Fruit fly (Drosophila melanogaster) whole organism, prepupa: ENCODE results near the gene Acp98AB.

Experiments used
- Blimp-1 ChIP-seq: fragments of 200-800 bp; sonication (Bioruptor generic); optimal IDR thresholded peaks from 3 replicates; lab custom pipeline; 2017; ENCODE audit warnings: missing biosample characterization, missing genetic modification characterization, mild to moderate bottlenecking, moderate library complexity, missing genetic modification reagents
- CG11902 ChIP-seq: fragments of 200-800 bp; sonication (Bioruptor generic); optimal IDR thresholded peaks from 3 replicates; lab custom pipeline; 2016; ENCODE audit warnings: missing biosample characterization, missing genetic modification characterization
- CG15336 ChIP-seq: fragments of 200-800 bp; sonication (Bioruptor generic); IDR thresholded peaks from 2 replicates; pipeline ENCODE4 v1.3.6; 2022; ENCODE audit warnings: missing biosample characterization, missing genetic modification characterization
- CG1621 ChIP-seq: fragments of 200-800 bp; sonication (Bioruptor generic); optimal IDR thresholded peaks from 3 replicates; lab custom pipeline; 2018; ENCODE audit warnings: missing biosample characterization, mild to moderate bottlenecking, missing genetic modification characterization
- CG16779 ChIP-seq: fragments of 200-800 bp; sonication (Bioruptor generic); optimal IDR thresholded peaks from 3 replicates; lab custom pipeline; 2017; ENCODE audit warnings: missing biosample characterization, mild to moderate bottlenecking, missing genetic modification characterization
- CG31627 ChIP-seq: fragments of 200-800 bp; sonication (Bioruptor generic); optimal IDR thresholded peaks from 3 replicates; lab custom pipeline; 2016; ENCODE audit warnings: missing biosample characterization, missing genetic modification characterization
- CG34406 ChIP-seq: fragments of 200-800 bp; sonication (Bioruptor generic); optimal IDR thresholded peaks from 3 replicates; lab custom pipeline; 2016; ENCODE audit warnings: missing biosample characterization, missing genetic modification characterization
- CG3919 ChIP-seq: fragments of 200-800 bp; sonication (Bioruptor generic); optimal IDR thresholded peaks from 3 replicates; lab custom pipeline; 2016; ENCODE audit warnings: missing biosample characterization, missing genetic modification characterization
- CG6163 ChIP-seq: fragments of 200-800 bp; sonication (Bioruptor generic); IDR thresholded peaks from 3 replicates; pipeline ENCODE4 v1.3.6; 2022; ENCODE audit warnings: missing biosample characterization, missing genetic modification characterization
- CG6276 ChIP-seq: fragments of 200-800 bp; sonication (Bioruptor generic); optimal IDR thresholded peaks from 2 replicates; lab custom pipeline; 2017; ENCODE audit warnings: missing biosample characterization, mild to moderate bottlenecking, missing genetic modification characterization
- CG6808 ChIP-seq: fragments of 200-800 bp; sonication (Bioruptor generic); optimal IDR thresholded peaks from 3 replicates; lab custom pipeline; 2017; ENCODE audit warnings: missing biosample characterization, missing genetic modification characterization, mild to moderate bottlenecking, moderate library complexity, missing genetic modification reagents
- CG6854 ChIP-seq: fragments of 200-800 bp; sonication (Bioruptor generic); optimal IDR thresholded peaks from 2 replicates; lab custom pipeline; 2017; ENCODE audit warnings: missing biosample characterization, mild to moderate bottlenecking, missing genetic modification characterization
- CG8119 ChIP-seq: fragments of 200-800 bp; sonication (Bioruptor generic); IDR thresholded peaks from 3 replicates; pipeline ENCODE4 v1.3.6; 2022; ENCODE audit warnings: missing biosample characterization, missing genetic modification characterization
- CG8319 ChIP-seq: fragments of 200-800 bp; sonication (Bioruptor generic); optimal IDR thresholded peaks from 3 replicates; lab custom pipeline; 2016; ENCODE audit warnings: missing biosample characterization, missing genetic modification characterization
- CG8632 ChIP-seq: fragments of 200-800 bp; sonication (Bioruptor generic); optimal IDR thresholded peaks from 3 replicates; lab custom pipeline; 2016; ENCODE audit warnings: missing biosample characterization, missing genetic modification characterization
- CG9139 ChIP-seq: fragments of 200-800 bp; sonication (Bioruptor generic); optimal IDR thresholded peaks from 3 replicates; lab custom pipeline; 2017; ENCODE audit warnings: missing biosample characterization, mild to moderate bottlenecking, missing genetic modification characterization
- Eip75B ChIP-seq: fragments of 200-800 bp; sonication (Bioruptor generic); optimal IDR thresholded peaks from 3 replicates; lab custom pipeline; 2016; ENCODE audit warnings: missing biosample characterization, missing genetic modification characterization
- Eip78C ChIP-seq: fragments of 200-800 bp; sonication (Bioruptor generic); peaks from one replicate; lab custom pipeline; 2016; ENCODE audit warnings: missing biosample characterization, missing genetic modification characterization
- Eip93F ChIP-seq: fragments of 200-800 bp; sonication (Bioruptor generic); optimal IDR thresholded peaks from 2 replicates; lab custom pipeline; 2016; ENCODE audit warnings: missing biosample characterization, mild to moderate bottlenecking, missing genetic modification characterization
- Ets21C ChIP-seq: fragments of 200-800 bp; sonication (Bioruptor generic); optimal IDR thresholded peaks from 3 replicates; lab custom pipeline; 2016; ENCODE audit warnings: missing biosample characterization, missing genetic modification characterization
- Gug ChIP-seq: fragments of 200-800 bp; sonication (Bioruptor generic); IDR thresholded peaks from 2 replicates; pipeline ENCODE4 v1.3.6; 2022; ENCODE audit warnings: missing biosample characterization, missing genetic modification characterization
- Hr4 ChIP-seq: fragments of 200-800 bp; sonication (Bioruptor generic); optimal IDR thresholded peaks from 3 replicates; lab custom pipeline; 2016; ENCODE audit warnings: missing biosample characterization, missing genetic modification characterization
- Met ChIP-seq: fragments of 200-800 bp; sonication (Bioruptor generic); optimal IDR thresholded peaks from 3 replicates; lab custom pipeline; 2016; ENCODE audit warnings: missing biosample characterization, missing genetic modification characterization
- Smox ChIP-seq: fragments of 200-800 bp; sonication (Bioruptor generic); optimal IDR thresholded peaks from 3 replicates; lab custom pipeline; 2016; ENCODE audit warnings: missing biosample characterization, missing genetic modification characterization
- Sox102F ChIP-seq: fragments of 200-800 bp; sonication (Bioruptor generic); optimal IDR thresholded peaks from 2 replicates; lab custom pipeline; 2016; ENCODE audit warnings: missing biosample characterization, mild to moderate bottlenecking, missing genetic modification characterization
- Sox15 ChIP-seq: fragments of 200-800 bp; sonication (Bioruptor generic); optimal IDR thresholded peaks from 3 replicates; lab custom pipeline; 2016; ENCODE audit warnings: missing biosample characterization, missing genetic modification characterization
- acj6 ChIP-seq: fragments of 200-800 bp; sonication (Bioruptor generic); optimal IDR thresholded peaks from 3 replicates; lab custom pipeline; 2016; ENCODE audit warnings: missing biosample characterization, missing genetic modification characterization
- cyc ChIP-seq: fragments of 200-800 bp; sonication (Bioruptor generic); optimal IDR thresholded peaks from 3 replicates; lab custom pipeline; 2016; ENCODE audit warnings: missing biosample characterization, missing genetic modification characterization
- dsx ChIP-seq: fragments of 200-800 bp; optimal IDR thresholded peaks from 3 replicates; lab custom pipeline; 2019; ENCODE audit warnings: missing biosample characterization, mild to moderate bottlenecking, missing genetic modification characterization, moderate library complexity; ENCODE audit not compliant: poor library complexity, severe bottlenecking
- eg ChIP-seq: fragments of 200-800 bp; sonication (Bioruptor generic); IDR thresholded peaks from 3 replicates; pipeline ENCODE4 v1.3.6; 2022; ENCODE audit warnings: missing biosample characterization, missing genetic modification characterization
- esn ChIP-seq: fragments of 200-800 bp; sonication (Bioruptor generic); optimal IDR thresholded peaks from 2 replicates; lab custom pipeline; 2016; ENCODE audit warnings: missing biosample characterization, mild to moderate bottlenecking, missing genetic modification characterization, moderate library complexity
- fd85E ChIP-seq: fragments of 200-800 bp; sonication (Bioruptor generic); optimal IDR thresholded peaks from 3 replicates; lab custom pipeline; 2016; ENCODE audit warnings: missing biosample characterization, missing genetic modification characterization
- fkh ChIP-seq: fragments of 200-800 bp; sonication (Bioruptor generic); optimal IDR thresholded peaks from 3 replicates; lab custom pipeline; 2017; ENCODE audit warnings: missing biosample characterization, mild to moderate bottlenecking, missing genetic modification characterization, moderate library complexity
- pdm3 ChIP-seq: fragments of 200-800 bp; sonication (Bioruptor generic); optimal IDR thresholded peaks from 3 replicates; lab custom pipeline; 2016; ENCODE audit warnings: missing biosample characterization, missing genetic modification characterization
- spab ChIP-seq: fragments of 200-800 bp; sonication (Bioruptor generic); optimal IDR thresholded peaks from 2 replicates; lab custom pipeline; 2017; ENCODE audit warnings: missing biosample characterization, mild to moderate bottlenecking, missing genetic modification characterization, missing genetic modification reagents
- ss ChIP-seq, 2 experiments: fragments of 200-800 bp; sonication (Bioruptor generic); optimal IDR thresholded peaks; 2 replicates in 1 of 2; 3 replicates in 1 of 2; lab custom pipeline; 2017 to 2018; ENCODE audit warnings: mild to moderate bottlenecking in 2 of 2, missing biosample characterization in 2 of 2, missing genetic modification characterization in 2 of 2, moderate library complexity in 1 of 2
- svp ChIP-seq: fragments of 200-800 bp; sonication (Bioruptor generic); peaks from one replicate; lab custom pipeline; 2016; ENCODE audit warnings: missing biosample characterization, missing genetic modification characterization
- vri ChIP-seq: fragments of 200-800 bp; sonication (Bioruptor generic); optimal IDR thresholded peaks from 3 replicates; lab custom pipeline; 2016; ENCODE audit warnings: missing biosample characterization, mild to moderate bottlenecking, missing genetic modification characterization

Gene Acp98AB

dm6 chr3R:27694018-27694417 is 665 bp upstream of the Acp98AB start, which contains the start of gene CG43319:
Gene CG43319 (plus strand): TSS chr3R:27694318.
- no peak for TF ChIP-seq Sox102F
- TF ChIP-seq Eip78C = peak; percentile 32
- TF ChIP-seq, all 60 proteins: peak for 1

dm6 chr3R:27695019-27695418 is 336 bp downstream of the Acp98AB start, which contains the start of gene HSPBAP1:
Gene HSPBAP1 (plus strand): TSS chr3R:27695235.
- no peak for TF ChIP-seq CG9139 (GFP tag; lab: Kevin White, UChicago)
- TF ChIP-seq Smox (GFP tag; lab: Kevin White, UChicago) = no peak
- no peak for TF ChIP-seq fd85E
- TF ChIP-seq dsx = no peak
- TF ChIP-seq Hr4 (GFP tag; lab: Kevin White, UChicago) = no peak
- TF ChIP-seq fkh (GFP tag; lab: Kevin White, UChicago) = peak; percentile 84
- TF ChIP-seq esn (GFP tag; lab: Kevin White, UChicago) = no peak
- no peak for TF ChIP-seq Blimp-1 (GFP tag; lab: Kevin White, UChicago)
- TF ChIP-seq Eip78C = no peak
- no peak for TF ChIP-seq Sox102F
- no peak for TF ChIP-seq CG8632 (GFP tag; lab: Kevin White, UChicago)
- TF ChIP-seq CG6163 = no peak
- TF ChIP-seq CG1621 (tag; lab: Kevin White, UChicago) = peak; percentile 19
- TF ChIP-seq CG6808 (GFP tag; lab: Kevin White, UChicago) = no peak
- no peak for TF ChIP-seq CG11902 (GFP tag; lab: Kevin White, UChicago)

dm6 chr3R:27699540-27700228 is 5.0 kb downstream of the Acp98AB start, which contains the start of gene ALiX:
Gene ALiX (minus strand): TSS chr3R:27700110.
- peak; percentile 26; the same call in 1 of the 2 replicates for TF ChIP-seq CG15336
- TF ChIP-seq Eip78C = peak; percentile 54
- TF ChIP-seq esn (GFP tag; lab: Kevin White, UChicago) = peak; percentile 31
- no peak for TF ChIP-seq CG31627 (GFP tag; lab: Kevin White, UChicago)

dm6 chr3R:27700229-27700573 is 5.5 kb downstream of the Acp98AB start, which contains the start of gene btz:
Gene btz (plus strand): TSS chr3R:27700361.
- peak; percentile 28 for TF ChIP-seq Eip93F
- no peak for TF ChIP-seq eg (GFP tag; lab: Robert Waterston, UW)

- TF ChIP-seq CG6854 (GFP tag; lab: Kevin White, UChicago) = peak; percentile 10
- no peak for TF ChIP-seq Ets21C (GFP tag; lab: Kevin White, UChicago)
- no peak for TF ChIP-seq eg (GFP tag; lab: Robert Waterston, UW)
- no peak for TF ChIP-seq Eip75B
- no peak for TF ChIP-seq dsx
- no peak for TF ChIP-seq fd85E
- no peak for TF ChIP-seq CG8319 (GFP tag; lab: Kevin White, UChicago)
- TF ChIP-seq Hr4 (GFP tag; lab: Kevin White, UChicago) = no peak
- TF ChIP-seq CG16779 (tag; lab: Kevin White, UChicago) = peak; percentile 45
- TF ChIP-seq CG6276 (GFP tag; lab: Kevin White, UChicago) = peak; percentile 76
- TF ChIP-seq CG34406 (GFP tag; lab: Kevin White, UChicago) = no peak
- TF ChIP-seq Sox102F = no peak
- TF ChIP-seq CG3919 (GFP tag; lab: Kevin White, UChicago) = no peak
- peak; percentile 38 for TF ChIP-seq CG9139 (GFP tag; lab: Kevin White, UChicago)
- no peak for TF ChIP-seq Met (GFP tag; lab: Kevin White, UChicago)
- TF ChIP-seq Blimp-1 (GFP tag; lab: Kevin White, UChicago) = no peak
- TF ChIP-seq cyc (GFP tag; lab: Kevin White, UChicago) = no peak
- TF ChIP-seq CG6808 (GFP tag; lab: Kevin White, UChicago) = peak; percentile 19
- TF ChIP-seq pdm3 (GFP tag; lab: Kevin White, UChicago) = no peak
- no peak for TF ChIP-seq Sox15 (GFP tag; lab: Kevin White, UChicago)
- TF ChIP-seq svp (GFP tag; lab: Kevin White, UChicago) = peak; percentile 89
- no peak for TF ChIP-seq acj6 (GFP tag; lab: Kevin White, UChicago)
- peak; percentile 89 for TF ChIP-seq vri (GFP tag; lab: Kevin White, UChicago)
- peak; percentile 46 to 59 for TF ChIP-seq ss (GFP tag; optimal IDR thresholded peaks at IDR 0.05; lab: Kevin White, UChicago)
- TF ChIP-seq Eip93F = no peak
- peak; percentile 21; the same call in 1 of the 3 replicates for TF ChIP-seq CG8119 (GFP tag; lab: Robert Waterston, UW)
- no peak for TF ChIP-seq Gug (GFP tag; lab: Robert Waterston, UW)
- no peak for TF ChIP-seq spab
- TF ChIP-seq Eip78C = peak; percentile 17
- TF ChIP-seq CG1621 (tag; lab: Kevin White, UChicago) = no peak
- TF ChIP-seq, all 60 proteins: peak for 10
Observed at dm6 chr3R:27706039-27706580, 11.4 kb downstream of the Acp98AB start.
